Worm (Caenorhabditis elegans): ENCODE data around the gene srlf-32.

DNA sequence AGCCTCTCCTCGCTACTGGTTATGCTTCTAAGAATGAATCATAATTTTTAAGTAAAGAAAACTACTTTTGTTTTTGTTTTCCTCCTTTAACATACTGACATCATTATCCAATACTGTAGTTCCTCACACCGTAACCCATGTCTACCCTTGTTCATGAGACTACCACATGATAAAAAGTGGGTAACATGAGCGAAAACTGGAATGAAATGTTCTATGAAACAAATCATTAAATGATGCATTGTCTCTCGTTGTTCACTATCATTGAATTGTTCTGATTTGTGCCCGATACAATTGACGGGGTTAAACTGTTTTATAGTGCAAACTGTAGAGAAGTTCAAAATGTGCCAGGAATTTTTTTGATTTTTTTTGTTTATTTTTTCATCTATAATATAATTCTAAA lies 28.1 kb upstream of the srlf-32 start:
- TF ChIP-seq dao-5 (tag; optimal IDR thresholded peaks at IDR 0.05) (no peak), W03F9.2 (tag; optimal IDR thresholded peaks at IDR 0.05) (no peak), him-1 (tag; optimal IDR thresholded peaks at IDR 0.05) (no peak)

All from whole organism, L4/young adult.